Worm (Caenorhabditis elegans): ENCODE results near the gene C44C10.7.

DNA sequence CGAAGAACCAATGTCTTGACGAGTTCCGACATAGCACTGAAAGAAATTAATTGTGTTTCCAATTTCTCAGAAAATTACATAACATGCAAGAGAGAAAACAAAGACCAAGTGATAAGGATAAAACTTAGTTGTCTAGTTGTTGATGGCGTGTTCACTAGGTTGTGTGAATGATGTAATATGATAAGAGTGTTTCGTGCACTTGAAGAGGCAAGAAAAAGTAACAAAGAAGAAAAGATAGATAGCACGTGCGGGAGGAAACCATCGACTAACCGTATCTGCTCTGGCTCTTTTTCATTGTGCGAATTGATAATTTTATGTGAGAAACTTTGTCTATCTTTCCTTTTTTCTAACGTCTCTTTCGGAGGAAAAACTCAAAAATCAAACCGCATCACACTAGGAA, 26.4 kb downstream of the C44C10.7 start, which contains the start of gene sfxn-1.5:
- TF ChIP-seq ZK546.5 (tag; optimal IDR thresholded peaks at IDR 0.05) (no peak), R02D3.7 (tag; optimal IDR thresholded peaks at IDR 0.05) (no peak), ztf-11 (tag; optimal IDR thresholded peaks at IDR 0.05) (no peak), mdl-1 (tag; optimal IDR thresholded peaks at IDR 0.05) (peak in 1 of 2 experiments; percentile 77), unc-62 (GFP tag; optimal IDR thresholded peaks at IDR 0.05) (no peak), unc-39 (tag; optimal IDR thresholded peaks at IDR 0.05) (no peak), elt-3 (tag; optimal IDR thresholded peaks at IDR 0.05) (no peak), skn-1 (tag; optimal IDR thresholded peaks at IDR 0.05) (no peak), F13H6.1 (tag; optimal IDR thresholded peaks at IDR 0.05) (peak; percentile 67)
